Fruit fly (Drosophila melanogaster) whole organism, embryonic: ENCODE measurements around the gene CG11267.

Source experiments
- B-H2 ChIP-seq: fragments of 200-800 bp; sonication (Bioruptor generic); optimal IDR thresholded peaks from 2 replicates; lab custom pipeline; 2018; ENCODE audit warnings: missing biosample characterization, mild to moderate bottlenecking, missing genetic modification characterization
- CG11247 ChIP-seq: fragments of 200-800 bp; sonication (Bioruptor generic); IDR thresholded peaks from 2 replicates; pipeline ENCODE4 v1.3.6; 2022; ENCODE audit warnings: missing biosample characterization, missing genetic modification characterization
- CG11504 ChIP-seq: fragments of 200-800 bp; sonication (Bioruptor generic); optimal IDR thresholded peaks from 3 replicates; lab custom pipeline; 2019; ENCODE audit warnings: missing biosample characterization, mild to moderate bottlenecking, missing genetic modification characterization, moderate library complexity
- CG12769 ChIP-seq: fragments of 200-800 bp; sonication (Bioruptor generic); optimal IDR thresholded peaks from 2 replicates; lab custom pipeline; 2019; ENCODE audit warnings: missing biosample characterization, mild to moderate bottlenecking, missing genetic modification characterization, moderate library complexity
- CG13775 ChIP-seq: fragments of 200-800 bp; sonication (Bioruptor generic); optimal IDR thresholded peaks from 3 replicates; lab custom pipeline; 2017; ENCODE audit warnings: missing biosample characterization, mild to moderate bottlenecking, missing genetic modification characterization
- CG14667 ChIP-seq: fragments of 200-800 bp; sonication (Bioruptor generic); IDR thresholded peaks from 2 replicates; pipeline ENCODE4 v1.3.6; 2022; ENCODE audit warnings: missing biosample characterization, missing genetic modification characterization
- CG15479 ChIP-seq: fragments of 200-800 bp; sonication (Bioruptor generic); optimal IDR thresholded peaks from 3 replicates; lab custom pipeline; 2019; ENCODE audit warnings: missing biosample characterization, mild to moderate bottlenecking, missing genetic modification characterization, moderate library complexity
- CG1602 ChIP-seq: fragments of 200-800 bp; sonication (Bioruptor generic); optimal IDR thresholded peaks from 3 replicates; lab custom pipeline; 2016; ENCODE audit warnings: missing biosample characterization, missing genetic modification characterization
- CG17328 ChIP-seq: fragments of 200-800 bp; sonication (Bioruptor generic); IDR thresholded peaks from 2 replicates; pipeline ENCODE4 v1.3.6; 2022; ENCODE audit warnings: missing biosample characterization, missing genetic modification characterization
- CG2129 ChIP-seq: fragments of 200-800 bp; sonication (Bioruptor generic); IDR thresholded peaks from 2 replicates; pipeline ENCODE4 v1.3.6; 2022; ENCODE audit warnings: missing biosample characterization, missing genetic modification characterization; ENCODE audit not compliant: partially characterized antibody
- CG2678 ChIP-seq: fragments of 200-800 bp; sonication (Bioruptor generic); optimal IDR thresholded peaks from 3 replicates; lab custom pipeline; 2019; ENCODE audit warnings: missing biosample characterization, mild to moderate bottlenecking, missing genetic modification characterization, moderate library complexity
- CG3726 ChIP-seq: fragments of 200-800 bp; sonication (Bioruptor generic); IDR thresholded peaks from 3 replicates; pipeline ENCODE4, ENCODE4 v1.3.6; 2022; ENCODE audit warnings: missing biosample characterization, missing genetic modification characterization
- CG6272 ChIP-seq: fragments of 200-800 bp; sonication (Bioruptor generic); IDR thresholded peaks from 2 replicates; pipeline ENCODE4 v1.3.6; 2022; ENCODE audit warnings: missing biosample characterization, missing genetic modification characterization
- CG6654 ChIP-seq: fragments of 200-800 bp; sonication (Bioruptor generic); optimal IDR thresholded peaks from 2 replicates; lab custom pipeline; 2017; ENCODE audit warnings: missing biosample characterization, mild to moderate bottlenecking, missing genetic modification characterization
- CG7271 ChIP-seq: fragments of 200-800 bp; sonication (Bioruptor generic); optimal IDR thresholded peaks from 2 replicates; lab custom pipeline; 2018; ENCODE audit warnings: missing biosample characterization, mild to moderate bottlenecking, missing genetic modification characterization, moderate library complexity
- CG8281 ChIP-seq: fragments of 200-800 bp; sonication (Bioruptor generic); optimal IDR thresholded peaks from 2 replicates; lab custom pipeline; 2018; ENCODE audit warnings: missing biosample characterization, mild to moderate bottlenecking, missing genetic modification characterization, moderate library complexity
- CG8924 ChIP-seq: fragments of 200-800 bp; optimal IDR thresholded peaks from 3 replicates; lab custom pipeline; 2019; ENCODE audit warnings: missing biosample characterization, mild to moderate bottlenecking, missing genetic modification characterization, moderate library complexity
- CG9797 ChIP-seq: fragments of 200-800 bp; sonication (Bioruptor generic); optimal IDR thresholded peaks from 3 replicates; lab custom pipeline; 2018; ENCODE audit warnings: missing biosample characterization, mild to moderate bottlenecking, missing genetic modification characterization
- CrebB ChIP-seq: fragments of 200-800 bp; sonication (Bioruptor generic); optimal IDR thresholded peaks from 3 replicates; lab custom pipeline; 2018; ENCODE audit warnings: missing biosample characterization, mild to moderate bottlenecking, missing genetic modification characterization
- D19B ChIP-seq: fragments of 200-800 bp; sonication (Bioruptor generic); optimal IDR thresholded peaks from 2 replicates; lab custom pipeline; 2017; ENCODE audit warnings: missing biosample characterization, mild to moderate bottlenecking, missing genetic modification characterization
- Drgx ChIP-seq: fragments of 200-800 bp; sonication (Bioruptor generic); IDR thresholded peaks from 2 replicates; pipeline ENCODE4 v1.3.6; 2022; ENCODE audit warnings: missing biosample characterization, missing genetic modification characterization
- E2f2 ChIP-seq: fragments of 200-800 bp; sonication (Bioruptor generic); IDR thresholded peaks from 2 replicates; pipeline ENCODE4 v1.3.6; 2022; ENCODE audit warnings: missing biosample characterization, missing genetic modification characterization
- Lhr ChIP-seq: fragments of 200-800 bp; sonication (Bioruptor generic); optimal IDR thresholded peaks from 3 replicates; lab custom pipeline; 2017; ENCODE audit warnings: mild to moderate bottlenecking, missing biosample characterization, missing genetic modification reagents, missing genetic modification characterization
- MBD-R2 ChIP-seq: fragments of 200-800 bp; sonication (Bioruptor generic); IDR thresholded peaks from 2 replicates; pipeline ENCODE4 v1.3.6; 2022; ENCODE audit warnings: missing biosample characterization, missing genetic modification characterization
- Pdp1 ChIP-seq, 2 experiments: fragments of 200-800 bp; sonication (Bioruptor generic); optimal IDR thresholded peaks; 3 replicates each; lab custom pipeline; 2016; ENCODE audit warnings: missing biosample characterization in 2 of 2, missing genetic modification characterization in 2 of 2, mild to moderate bottlenecking in 1 of 2, moderate library complexity in 1 of 2
- Ravus ChIP-seq: fragments of 200-800 bp; sonication (Bioruptor generic); IDR thresholded peaks from 2 replicates; pipeline ENCODE4 v1.3.6; 2022; ENCODE audit warnings: missing biosample characterization, missing genetic modification characterization
- Side ChIP-seq: fragments of 200-800 bp; sonication (Bioruptor generic); optimal IDR thresholded peaks from 2 replicates; lab custom pipeline; 2016; ENCODE audit warnings: missing biosample characterization, missing genetic modification characterization
- Trl ChIP-seq, 3 experiments: fragments of >200 bp in 2 of 3; fragments of 200-800 bp in 1 of 3; sonication (Bioruptor generic) in 1 of 3; optimal IDR thresholded peaks; 2 replicates in 1 of 3; 3 replicates in 2 of 3; lab custom pipeline; 2016 to 2017; ENCODE audit warnings: missing biosample characterization in 1 of 3, missing genetic modification characterization in 1 of 3
- Xrp1 ChIP-seq: fragments of 200-800 bp; sonication (Bioruptor generic); IDR thresholded peaks from 2 replicates; pipeline ENCODE4 v1.3.6; 2022; ENCODE audit warnings: missing biosample characterization, missing genetic modification characterization
- crp ChIP-seq, 2 experiments: fragments of 200-800 bp; sonication (Bioruptor generic); optimal IDR thresholded peaks; 2 replicates in 1 of 2; 3 replicates in 1 of 2; lab custom pipeline; 2017; ENCODE audit warnings: missing biosample characterization in 2 of 2, missing genetic modification characterization in 2 of 2, mild to moderate bottlenecking in 1 of 2, moderate library complexity in 1 of 2
- dysf ChIP-seq: fragments of 200-800 bp; sonication (Bioruptor generic); IDR thresholded peaks from 3 replicates; pipeline ENCODE4 v1.3.6; 2022; ENCODE audit warnings: missing biosample characterization, missing genetic modification characterization
- ems ChIP-seq: fragments of 200-800 bp; sonication (Bioruptor generic); optimal IDR thresholded peaks from 3 replicates; lab custom pipeline; 2016; ENCODE audit warnings: missing biosample characterization, missing genetic modification characterization
- gt ChIP-seq: fragments of 200-800 bp; sonication (Bioruptor generic); IDR thresholded peaks from 2 replicates; pipeline ENCODE4 v1.3.6; 2022; ENCODE audit warnings: missing biosample characterization, missing genetic modification characterization
- ham ChIP-seq: fragments of 200-800 bp; sonication (Bioruptor generic); IDR thresholded peaks from 2 replicates; pipeline ENCODE4 v1.3.6; 2022; ENCODE audit warnings: missing biosample characterization, missing genetic modification characterization
- jumu ChIP-seq: fragments of 200-800 bp; sonication (Bioruptor generic); optimal IDR thresholded peaks from 3 replicates; lab custom pipeline; 2016; ENCODE audit warnings: missing biosample characterization, missing genetic modification characterization
- kay ChIP-seq: fragments of 200-800 bp; sonication (Bioruptor generic); optimal IDR thresholded peaks from 2 replicates; lab custom pipeline; 2016; ENCODE audit warnings: missing biosample characterization, missing genetic modification characterization
- kni ChIP-seq: fragments of 200-800 bp; sonication (Bioruptor generic); optimal IDR thresholded peaks from 3 replicates; lab custom pipeline; 2017; ENCODE audit warnings: mild to moderate bottlenecking, missing biosample characterization, missing genetic modification reagents, missing genetic modification characterization
- nerfin-1 ChIP-seq: fragments of 200-800 bp; sonication (Bioruptor generic); optimal IDR thresholded peaks from 3 replicates; lab custom pipeline; 2019; ENCODE audit warnings: missing biosample characterization, mild to moderate bottlenecking, missing genetic modification characterization, moderate library complexity
- org-1 ChIP-seq: fragments of 200-800 bp; sonication (Bioruptor generic); optimal IDR thresholded peaks from 2 replicates; lab custom pipeline; 2017; ENCODE audit warnings: missing biosample characterization, missing genetic modification characterization
- pb ChIP-seq: fragments of 200-800 bp; sonication (Bioruptor generic); optimal IDR thresholded peaks from 3 replicates; lab custom pipeline; 2016; ENCODE audit warnings: missing biosample characterization, missing genetic modification characterization
- prd ChIP-seq, 3 experiments: fragments of >200 bp in 2 of 3; fragments of 200-800 bp in 1 of 3; sonication (Bioruptor generic) in 1 of 3; optimal IDR thresholded peaks in 2 of 3; IDR thresholded peaks in 1 of 3; 2 replicates in 2 of 3; 3 replicates in 1 of 3; pipeline versions ENCODE4 v1.3.6 to Lab custom; 2017 to 2022; ENCODE audit warnings: missing biosample characterization in 1 of 3, missing genetic modification characterization in 1 of 3
- row ChIP-seq: fragments of 200-800 bp; sonication (Bioruptor generic); IDR thresholded peaks from 3 replicates; pipeline ENCODE4 v1.3.6; 2022; ENCODE audit warnings: missing biosample characterization, missing genetic modification characterization
- shn ChIP-seq: fragments of 200-800 bp; sonication (Bioruptor generic); optimal IDR thresholded peaks from 3 replicates; lab custom pipeline; 2016; ENCODE audit warnings: missing biosample characterization, missing genetic modification characterization
- sisA ChIP-seq: fragments of 200-800 bp; sonication (Bioruptor generic); IDR thresholded peaks from 2 replicates; pipeline ENCODE4 v1.3.6; 2022; ENCODE audit warnings: missing biosample characterization, missing genetic modification characterization
- tll ChIP-seq, 2 experiments: fragments of 200-800 bp in 1 of 2; fragments of >200 bp in 1 of 2; sonication (Bioruptor generic) in 1 of 2; optimal IDR thresholded peaks; 2 replicates each; lab custom pipeline; 2017 to 2019; ENCODE audit warnings: missing biosample characterization in 2 of 2, missing genetic modification characterization in 2 of 2, mild to moderate bottlenecking in 1 of 2, moderate library complexity in 1 of 2
- vfl ChIP-seq: fragments of 200-800 bp; sonication (Bioruptor generic); optimal IDR thresholded peaks from 2 replicates; lab custom pipeline; 2016; ENCODE audit warnings: missing biosample characterization, missing genetic modification characterization
- vvl ChIP-seq: fragments of 200-800 bp; sonication (Bioruptor generic); IDR thresholded peaks from 2 replicates; pipeline ENCODE4 v1.3.6; 2022; ENCODE audit warnings: missing biosample characterization, missing genetic modification characterization
- wdn ChIP-seq: fragments of 200-800 bp; sonication (Bioruptor generic); IDR thresholded peaks from 2 replicates; pipeline ENCODE4 v1.3.6; 2022; ENCODE audit warnings: missing biosample characterization, missing genetic modification characterization

The CG11267 gene

dm6 chr3L:13022160-13022853 lies 6.5 kb downstream of the CG11267 start, which contains the start of gene Adk2 (continued):
- TF ChIP-seq prd (optimal IDR thresholded peaks at IDR 0.05; lab: Kevin White, UChicago) (no peak), prd (GFP tag; IDR thresholded peaks at IDR 0.05; lab: Robert Waterston, UW) (peak; percentile 67), CG14667 (GFP tag; lab: Robert Waterston, UW) (peak; percentile 51; the same call in 1 of the 2 replicates), wdn (GFP tag; lab: Robert Waterston, UW) (no peak), ham (GFP tag; lab: Robert Waterston, UW) (no peak), pb (GFP tag; lab: Kevin White, UChicago) (no peak), vfl (no peak), kni (GFP tag; lab: Kevin White, UChicago) (peak; percentile 41), CG11247 (peak; percentile 60), CG15479 (GFP tag; lab: Kevin White, UChicago) (peak; percentile 52), jumu (GFP tag; lab: Kevin White, UChicago) (no peak), CG2678 (tag; lab: Kevin White, UChicago) (no peak), Pdp1 (GFP tag; optimal IDR thresholded peaks at IDR 0.05; lab: Kevin White, UChicago) (peak in 1 of 2 experiments; percentile 89), D19B (no peak), Drgx (peak; percentile 47; the same call in 1 of the 2 replicates), CG3726 (GFP tag; lab: Robert Waterston, UW) (peak; percentile 58; the same call in 1 of the 3 replicates), CG1602 (GFP tag; lab: Kevin White, UChicago) (no peak), B-H2 (GFP tag; lab: Kevin White, UChicago) (peak; percentile 31), CG17328 (GFP tag; lab: Robert Waterston, UW) (peak; percentile 13; the same call in 1 of the 2 replicates), org-1 (GFP tag; lab: Kevin White, UChicago) (no peak), CG12769 (tag; lab: Kevin White, UChicago) (peak; percentile 48), ems (peak; percentile 20), sisA (GFP tag; lab: Robert Waterston, UW) (peak; percentile 47), MBD-R2 (GFP tag; lab: Robert Waterston, UW) (peak; percentile 52; the same call in 1 of the 2 replicates), CrebB (peak; percentile 7), Ravus (GFP tag; lab: Robert Waterston, UW) (no peak), CG13775 (no peak), tll (GFP tag; optimal IDR thresholded peaks at IDR 0.05; lab: Kevin White, UChicago) (no peak), row (GFP tag; lab: Robert Waterston, UW) (peak; percentile 73), E2f2 (GFP tag; lab: Robert Waterston, UW) (peak; percentile 20; the same call in 1 of the 2 replicates), Side (no peak), dysf (GFP tag; lab: Robert Waterston, UW) (peak; percentile 55; the same call in 2 of the 3 replicates), CG6654 (GFP tag; lab: Kevin White, UChicago) (no peak), Xrp1 (GFP tag; lab: Robert Waterston, UW) (no peak), CG7271 (tag; lab: Kevin White, UChicago) (no peak), CG6272 (GFP tag; lab: Robert Waterston, UW) (peak; percentile 70), CG8281 (tag; lab: Kevin White, UChicago) (no peak), gt (GFP tag; lab: Robert Waterston, UW) (0 out of 2 replicates have a peak, but pooled peaks have one; percentile 14), shn (GFP tag; lab: Kevin White, UChicago) (no peak), CG9797 (peak; percentile 75), kay (GFP tag; lab: Kevin White, UChicago) (peak; percentile 0), CG11504 (tag; lab: Kevin White, UChicago) (peak; percentile 22), crp (GFP tag; optimal IDR thresholded peaks at IDR 0.05; lab: Kevin White, UChicago) (no peak), CG8924 (tag; lab: Kevin White, UChicago) (peak; percentile 75), nerfin-1 (tag; lab: Kevin White, UChicago) (peak; percentile 74), vvl (GFP tag; lab: Robert Waterston, UW) (peak; percentile 56), Trl (optimal IDR thresholded peaks at IDR 0.05; lab: Kevin White, UChicago) (no peak), Trl (GFP tag; optimal IDR thresholded peaks at IDR 0.05; lab: Kevin White, UChicago) (no peak), CG2129 (GFP tag; lab: Robert Waterston, UW) (no peak), Lhr (GFP tag; lab: Kevin White, UChicago) (peak; percentile 31)
